Fruit fly (Drosophila melanogaster) whole organism, pupa: ENCODE measurements around the gene CG10013.

ENCODE experiments used
- CG10348 ChIP-seq: fragments of 200-800 bp; sonication (Bioruptor generic); IDR thresholded peaks from 2 replicates; pipeline ENCODE4 v1.3.6; 2022; ENCODE audit warnings: missing biosample characterization, missing genetic modification characterization
- CG14655 ChIP-seq: fragments of 200-800 bp; sonication (Bioruptor generic); optimal IDR thresholded peaks from 3 replicates; lab custom pipeline; 2017; ENCODE audit warnings: mild to moderate bottlenecking, missing biosample characterization, missing genetic modification reagents, missing genetic modification characterization
- CG15710 ChIP-seq: fragments of 200-800 bp; sonication (Bioruptor generic); optimal IDR thresholded peaks from 2 replicates; lab custom pipeline; 2018; ENCODE audit warnings: missing biosample characterization, mild to moderate bottlenecking, missing genetic modification characterization, moderate library complexity
- CG4496 ChIP-seq: fragments of 200-800 bp; sonication (Bioruptor generic); IDR thresholded peaks from 3 replicates; pipeline ENCODE4 v1.3.6; 2022; ENCODE audit warnings: missing biosample characterization, missing genetic modification characterization
- CG8159 ChIP-seq: fragments of 200-800 bp; sonication (Bioruptor generic); optimal IDR thresholded peaks from 3 replicates; lab custom pipeline; 2018; ENCODE audit warnings: missing biosample characterization, mild to moderate bottlenecking, missing genetic modification characterization, moderate library complexity
- CG8301 ChIP-seq: fragments of 200-800 bp; sonication (Bioruptor generic); optimal IDR thresholded peaks from 2 replicates; lab custom pipeline; 2018; ENCODE audit warnings: missing biosample characterization, mild to moderate bottlenecking, missing genetic modification characterization
- CG9948 ChIP-seq: fragments of 200-800 bp; sonication (Bioruptor generic); optimal IDR thresholded peaks from 2 replicates; lab custom pipeline; 2018; ENCODE audit warnings: missing biosample characterization, mild to moderate bottlenecking, missing genetic modification characterization, moderate library complexity
- D1 ChIP-seq: fragments of 200-800 bp; sonication (Bioruptor generic); optimal IDR thresholded peaks from 2 replicates; lab custom pipeline; 2018; ENCODE audit warnings: missing biosample characterization, mild to moderate bottlenecking, missing genetic modification characterization, moderate library complexity
- Pif1A ChIP-seq: fragments of 200-800 bp; sonication (Bioruptor generic); optimal IDR thresholded peaks from 3 replicates; lab custom pipeline; 2016; ENCODE audit warnings: missing biosample characterization, missing genetic modification characterization
- Snoo ChIP-seq: fragments of 200-800 bp; sonication (Bioruptor generic); optimal IDR thresholded peaks from 3 replicates; lab custom pipeline; 2017; ENCODE audit warnings: missing biosample characterization, mild to moderate bottlenecking, missing genetic modification characterization, inconsistent platforms
- fd96Ca ChIP-seq: fragments of 200-800 bp; sonication (Bioruptor generic); IDR thresholded peaks from 3 replicates; pipeline ENCODE4 v1.3.6; 2022; ENCODE audit warnings: missing biosample characterization, missing genetic modification characterization

DNA sequence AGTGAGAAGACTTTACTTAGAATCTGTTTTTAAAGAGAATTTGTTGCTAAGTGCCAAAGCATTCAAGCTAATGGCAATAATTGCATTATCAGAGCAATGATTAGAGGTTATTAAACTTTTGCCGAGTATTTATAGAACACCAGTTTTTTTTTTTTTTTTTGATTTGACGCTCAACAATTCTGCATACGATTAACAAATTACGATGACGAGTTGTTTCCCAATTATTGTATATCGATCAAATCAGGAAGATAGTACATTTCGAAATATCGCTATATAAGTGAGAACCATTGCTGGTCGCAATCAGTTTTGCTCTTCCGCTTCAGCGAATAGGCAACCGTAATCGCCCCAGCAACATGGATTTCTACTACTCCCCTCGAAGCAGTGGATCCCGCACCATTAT is 50.5 kb downstream of the CG10013 start, which contains the start of gene GstD4:
- no peak for TF ChIP-seq CG15710 (tag; lab: Kevin White, UChicago)
- TF ChIP-seq Snoo, result no peak
- TF ChIP-seq CG8301 (tag; lab: Kevin White, UChicago), result no peak
- no peak for TF ChIP-seq CG14655 (GFP tag; lab: Kevin White, UChicago)
- TF ChIP-seq CG8159, result no peak
- no peak for TF ChIP-seq CG4496
- TF ChIP-seq CG10348, result no peak
- no peak for TF ChIP-seq D1 (tag; lab: Kevin White, UChicago)
- TF ChIP-seq Pif1A (GFP tag; lab: Kevin White, UChicago), result no peak
- no peak for TF ChIP-seq CG9948 (tag; lab: Kevin White, UChicago)
- no peak for TF ChIP-seq fd96Ca (GFP tag; lab: Robert Waterston, UW)
